Fruit fly (Drosophila melanogaster) whole organism, larva: ENCODE measurements around the gene CG12985.

Experiments
- noc ChIP-seq: fragments of 200-800 bp; sonication (Bioruptor generic); optimal IDR thresholded peaks from 3 replicates; lab custom pipeline; 2019; ENCODE audit warnings: missing biosample characterization, mild to moderate bottlenecking, missing genetic modification characterization, moderate library complexity

Gene CG12985

DNA sequence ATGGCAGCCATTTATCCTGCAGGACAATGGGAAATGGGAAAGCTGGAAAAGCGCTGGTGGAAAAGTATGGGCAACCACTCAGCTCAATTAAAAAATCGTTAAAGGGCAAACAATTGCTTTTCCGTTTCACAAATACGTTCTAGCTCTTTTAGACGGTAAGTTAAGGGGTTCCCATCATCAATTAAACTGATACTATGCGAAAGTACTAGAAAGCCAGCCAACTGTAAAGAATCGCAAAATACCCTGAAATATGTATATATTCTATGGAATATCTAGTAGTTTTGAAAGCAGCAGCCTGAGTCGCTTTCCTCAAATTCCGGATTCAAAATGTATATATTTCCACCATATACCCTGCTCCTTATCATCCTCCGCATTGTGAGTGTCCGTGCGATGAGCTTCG, at the start of gene CG12985:
TSS of gene CG12985 (plus strand) at position 301 of the 400 bp plus-strand sequence.
- TF ChIP-seq noc (tag; lab: Kevin White, UChicago), result no peak

DNA sequence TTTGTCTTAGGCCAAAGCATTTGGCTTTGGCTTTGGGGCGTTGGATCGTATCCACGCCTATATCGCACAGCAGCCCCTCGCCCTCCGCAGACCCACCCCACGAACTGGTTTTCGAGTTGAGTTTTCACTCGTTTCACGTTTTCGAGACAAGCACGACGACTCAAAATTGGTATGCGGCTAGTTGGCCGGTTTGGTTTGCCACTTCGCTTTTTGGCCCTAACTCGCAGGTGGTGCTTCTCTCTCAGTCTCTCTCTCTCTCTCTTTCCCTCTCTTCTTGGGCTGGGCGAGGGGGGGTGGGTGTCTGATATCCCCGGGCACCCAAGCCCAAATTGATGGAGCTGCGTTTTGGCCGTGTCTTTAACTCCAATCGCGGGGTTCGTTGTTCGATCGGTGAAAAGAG, 49.5 kb upstream of the CG12985 start:
- no peak for TF ChIP-seq noc (tag; lab: Kevin White, UChicago)

- TF ChIP-seq noc (tag; lab: Kevin White, UChicago), result no peak
Observed at dm6 chrX:17834754-17835153, 48.8 kb upstream of the CG12985 start.

dm6 chrX:17836420-17836932, 47.0 kb upstream of the CG12985 start:
- TF ChIP-seq noc (tag; lab: Kevin White, UChicago), result no peak

DNA sequence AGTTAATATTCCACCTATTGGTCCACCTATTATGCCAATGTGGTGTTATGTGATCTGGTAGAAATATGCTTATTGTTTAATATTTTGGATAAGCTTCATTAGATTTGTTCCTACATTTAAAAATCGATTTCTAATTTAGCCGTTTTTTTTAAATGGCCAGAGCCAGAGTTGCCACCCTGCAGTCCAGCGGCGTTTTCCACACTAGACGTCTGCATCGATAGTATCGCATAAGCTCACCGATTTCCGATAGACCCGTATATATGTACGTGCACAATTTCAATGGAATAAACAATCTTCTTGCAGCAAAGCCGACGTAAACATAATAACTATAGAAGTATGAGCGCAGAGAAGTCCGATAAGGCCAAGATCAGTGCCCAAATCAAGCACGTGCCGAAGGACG, 41.6 kb upstream of the CG12985 start, which contains the start of gene Taf9:
TSS of gene Taf9 (plus strand) at position 239 of the 400 bp plus-strand sequence.
- TF ChIP-seq noc (tag; lab: Kevin White, UChicago), result no peak

dm6 chrX:17844623-17845022, 38.9 kb upstream of the CG12985 start, which contains the start of the genes CG8142 and Ucp4A:
CG8142 (minus strand) TSS chrX:17844704.
Ucp4A (plus strand) TSS chrX:17844949.
- peak; percentile 81 for TF ChIP-seq noc (tag; lab: Kevin White, UChicago)

- no peak for TF ChIP-seq noc (tag; lab: Kevin White, UChicago)
Observed at dm6 chrX:17845820-17846379, 37.6 kb upstream of the CG12985 start.

DNA sequence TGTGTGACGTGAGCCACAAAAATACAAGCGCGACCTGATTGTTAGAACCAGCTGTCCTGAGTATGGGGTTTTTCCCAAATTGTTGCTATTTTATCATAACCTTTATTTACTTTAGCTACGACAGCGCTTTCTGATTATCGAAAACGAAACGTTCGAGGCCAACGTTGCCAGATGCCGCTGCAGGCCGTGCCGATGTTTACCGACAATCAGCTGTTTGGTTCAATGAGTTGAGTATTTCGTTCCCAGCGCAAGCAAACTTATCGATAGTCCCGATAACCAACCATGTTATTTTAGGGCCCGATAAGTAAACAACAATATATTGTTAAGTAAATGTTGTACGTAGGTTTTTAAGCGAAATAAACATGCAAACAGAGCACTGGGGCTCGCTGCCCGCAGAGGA, 33.3 kb upstream of the CG12985 start, which contains the start of the genes CG15814 and Spt7:
TSS of gene CG15814 (minus strand) at position 164 of the 400 bp plus-strand sequence.
TSS of gene Spt7 (plus strand) at position 282 of the 400 bp plus-strand sequence.
- peak; percentile 45 for TF ChIP-seq noc (tag; lab: Kevin White, UChicago)

DNA sequence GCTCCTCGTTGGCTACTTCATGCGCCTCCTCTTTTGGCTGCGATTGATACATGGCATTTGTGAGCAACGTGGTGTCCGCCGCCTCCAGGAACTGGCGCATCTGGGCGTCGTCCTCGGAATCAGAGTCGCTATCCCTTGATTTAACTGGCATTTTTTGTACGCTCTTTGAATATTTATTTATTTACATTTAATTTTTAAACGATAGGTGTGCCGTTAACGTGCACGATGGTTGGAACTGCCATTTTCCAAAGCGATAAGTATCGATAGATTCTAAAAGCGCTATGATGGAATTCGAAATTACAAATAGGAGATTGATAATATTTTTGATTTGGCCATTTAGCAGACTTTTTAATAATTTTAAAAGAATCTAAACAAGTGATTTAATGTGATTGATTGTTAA, 31.1 kb upstream of the CG12985 start, which contains the start of gene CG32554:
TSS of gene CG32554 (minus strand) at position 229 of the 400 bp plus-strand sequence.
- no peak for TF ChIP-seq noc (tag; lab: Kevin White, UChicago)

dm6 chrX:17856029-17856428, 27.5 kb upstream of the CG12985 start, which contains the start of gene Mco4:
Mco4 (minus strand) TSS chrX:17856129.
- no peak for TF ChIP-seq noc (tag; lab: Kevin White, UChicago)

DNA sequence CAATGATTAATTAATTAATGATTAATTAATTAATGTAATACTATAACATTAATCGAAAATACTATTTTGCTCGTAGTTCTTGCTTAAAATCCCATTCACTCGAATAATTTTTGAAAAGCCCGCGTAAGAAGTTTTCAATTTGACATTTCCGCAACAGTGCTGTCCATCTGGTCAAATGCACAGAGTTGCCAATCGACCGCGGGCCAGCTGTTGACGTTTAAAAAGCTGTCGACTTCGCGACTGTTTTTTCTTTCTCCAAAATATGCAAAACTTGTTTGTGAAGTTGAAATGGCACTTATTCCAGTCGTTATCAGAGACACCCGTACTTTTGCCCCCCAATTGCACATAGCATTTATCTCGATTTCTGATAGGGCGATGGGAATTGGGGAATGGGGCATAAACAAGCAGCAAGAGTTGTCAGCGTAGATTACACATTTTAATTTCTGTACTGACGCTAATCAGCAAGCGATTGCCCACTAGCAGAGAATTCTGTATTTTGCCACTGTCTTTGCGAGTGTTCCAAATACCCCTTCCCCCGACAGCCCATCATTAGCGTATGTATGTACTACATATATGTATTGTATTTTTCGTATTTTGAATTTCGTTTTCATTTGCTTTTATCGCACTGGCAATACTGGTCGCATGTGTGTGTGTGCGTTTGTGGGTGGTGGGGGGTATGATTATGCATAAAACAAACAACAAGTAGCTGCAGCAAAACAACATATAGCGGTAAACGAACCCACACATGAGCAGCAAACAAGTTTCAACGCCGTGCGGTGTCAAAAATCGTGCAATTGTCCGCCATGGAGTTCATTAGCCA, 26.9 kb upstream of the CG12985 start, which contains the start of gene Srx:
TSS of gene Srx (plus strand) at position 517 of the 820 bp plus-strand sequence.
- TF ChIP-seq noc (tag; lab: Kevin White, UChicago), result peak; percentile 54

dm6 chrX:17857809-17858208, 25.7 kb upstream of the CG12985 start:
- no peak for TF ChIP-seq noc (tag; lab: Kevin White, UChicago)

- no peak for TF ChIP-seq noc (tag; lab: Kevin White, UChicago)
Observed at dm6 chrX:17860711-17861110, 22.8 kb upstream of the CG12985 start, which contains the start of the genes Arp8 and CG6769. Arp8 (minus strand) TSS chrX:17860800. CG6769 (plus strand) TSS chrX:17861002.

DNA sequence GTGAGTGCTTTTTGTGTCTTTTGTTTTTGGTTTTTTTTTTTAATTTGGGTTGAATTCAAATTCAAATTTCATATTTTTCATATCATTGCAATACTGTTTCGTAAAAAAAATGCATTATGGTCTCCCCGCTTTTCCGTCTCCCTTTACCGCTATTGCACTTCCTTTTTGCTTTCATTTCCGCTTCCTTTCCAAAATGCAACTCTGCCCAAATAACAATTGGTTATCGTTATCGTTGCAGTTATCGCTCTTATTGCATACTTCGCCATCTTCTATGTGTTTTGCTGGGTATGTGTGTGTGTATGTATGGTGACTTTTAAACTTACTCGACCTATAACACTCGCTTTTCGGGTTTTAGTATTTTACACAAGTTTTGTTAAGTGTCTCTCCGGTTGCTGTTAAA, 18.4 kb upstream of the CG12985 start:
- no peak for TF ChIP-seq noc (tag; lab: Kevin White, UChicago)

DNA sequence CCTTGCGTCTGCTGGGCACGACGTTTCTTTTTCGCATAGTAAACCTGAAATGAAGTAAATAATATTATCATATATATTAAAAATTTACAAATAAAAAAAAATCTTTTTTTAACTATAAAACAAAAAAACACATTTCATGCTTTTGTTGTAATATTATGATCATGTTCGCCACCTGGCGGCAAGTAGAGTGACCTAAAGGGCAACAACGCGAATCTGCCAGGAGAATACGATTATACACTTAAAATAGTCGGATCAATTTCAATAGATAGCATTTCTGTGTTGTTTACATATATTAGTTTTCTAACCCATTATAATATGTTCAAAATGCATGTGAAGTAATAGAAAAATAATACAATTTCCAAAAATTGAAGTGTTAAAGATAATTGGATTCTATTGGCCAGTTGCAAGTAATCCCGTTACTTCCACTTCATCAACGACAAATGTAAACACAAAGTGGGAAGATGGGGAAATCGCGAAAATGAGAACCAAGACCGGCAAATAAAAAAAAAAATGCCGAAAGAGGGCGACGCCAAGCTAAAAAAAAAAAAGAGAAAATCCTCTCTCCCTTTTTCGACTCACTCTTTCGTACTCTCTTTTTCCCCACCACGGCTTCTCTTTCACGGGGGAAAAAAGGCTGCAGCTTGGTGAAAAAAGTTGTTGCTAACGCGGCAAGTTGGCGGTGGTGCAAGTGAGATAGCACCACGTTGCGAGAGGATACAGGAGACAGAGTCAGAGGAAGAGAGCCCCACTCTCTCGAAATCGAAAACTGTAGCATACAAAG, 12.7 kb upstream of the CG12985 start:
- no peak for TF ChIP-seq noc (tag; lab: Kevin White, UChicago)
